Worm (Caenorhabditis elegans) whole organism, late embryonic: ENCODE measurements around the gene pph-4.1.

Experiments
- C08G9.2 ChIP-seq: sonication (generic microtip); optimal IDR thresholded peaks from 2 replicates; lab custom pipeline; 2016; ENCODE audit warnings: mild to moderate bottlenecking, missing genetic modification characterization, moderate library complexity, missing compliant biosample characterization
- C38D4.7 ChIP-seq: fragments of 200-800 bp; sonication (Bioruptor generic); optimal IDR thresholded peaks from 2 replicates; lab custom pipeline; 2018; ENCODE audit warnings: mild to moderate bottlenecking, missing genetic modification characterization, moderate library complexity, missing compliant biosample characterization
- F13H6.1 ChIP-seq: sonication (generic microtip); optimal IDR thresholded peaks from 2 replicates; lab custom pipeline; 2016; ENCODE audit warnings: missing genetic modification characterization, missing compliant biosample characterization
- K02D7.2 ChIP-seq: sonication (generic microtip); optimal IDR thresholded peaks from 2 replicates; lab custom pipeline; 2017; ENCODE audit warnings: mild to moderate bottlenecking, missing genetic modification characterization, missing compliant biosample characterization
- T23F11.4 ChIP-seq: fragments of 200-800 bp; sonication (Bioruptor generic); optimal IDR thresholded peaks from 2 replicates; lab custom pipeline; 2018; ENCODE audit warnings: mild to moderate bottlenecking, missing genetic modification characterization, missing compliant biosample characterization
- ahr-1 ChIP-seq: sonication (generic microtip); optimal IDR thresholded peaks from 2 replicates; lab custom pipeline; 2016; ENCODE audit warnings: missing genetic modification characterization, missing compliant biosample characterization
- ama-1 ChIP-seq: fragments of 150-350 bp; optimal IDR thresholded peaks from 2 replicates; lab custom pipeline; 2014
- ceh-14 ChIP-seq: sonication (generic microtip); optimal IDR thresholded peaks from 2 replicates; lab custom pipeline; 2016; ENCODE audit warnings: missing genotype, missing genetic modification characterization, missing compliant biosample characterization
- ceh-18 ChIP-seq: sonication (generic microtip); optimal IDR thresholded peaks from 2 replicates; lab custom pipeline; 2016; ENCODE audit warnings: missing genetic modification characterization, missing compliant biosample characterization
- ceh-19 ChIP-seq: fragments of 200-800 bp; sonication (Bioruptor generic); optimal IDR thresholded peaks from 2 replicates; lab custom pipeline; 2018; ENCODE audit warnings: mild to moderate bottlenecking, missing genetic modification characterization, missing compliant biosample characterization
- ceh-22 ChIP-seq: sonication (generic microtip); optimal IDR thresholded peaks from 2 replicates; lab custom pipeline; 2017; ENCODE audit warnings: missing biosample characterization, missing genetic modification characterization
- ceh-24 ChIP-seq: sonication (generic microtip); optimal IDR thresholded peaks from 2 replicates; lab custom pipeline; 2016; ENCODE audit warnings: mild to moderate bottlenecking, missing genetic modification characterization, missing compliant biosample characterization
- ceh-30 ChIP-seq: fragments of 150-350 bp; optimal IDR thresholded peaks from 2 replicates; lab custom pipeline; 2014; ENCODE audit warnings: missing biosample characterization, missing genetic modification characterization
- ceh-34 ChIP-seq: sonication (generic microtip); optimal IDR thresholded peaks from 2 replicates; lab custom pipeline; 2016; ENCODE audit warnings: mild to moderate bottlenecking, missing genetic modification characterization, missing compliant biosample characterization
- ceh-45 ChIP-seq: fragments of 200-800 bp; sonication (Bioruptor generic); IDR thresholded peaks from 2 replicates; pipeline ENCODE4 v1.3.6; 2022; ENCODE audit warnings: missing genetic modification reagents, missing genetic modification characterization, missing compliant biosample characterization
- ceh-6 ChIP-seq: fragments of 200-800 bp; sonication (Bioruptor generic); optimal IDR thresholded peaks from 2 replicates; lab custom pipeline; 2018; ENCODE audit warnings: mild to moderate bottlenecking, missing genetic modification characterization, missing compliant biosample characterization
- che-1 ChIP-seq: sonication (generic microtip); optimal IDR thresholded peaks from 2 replicates; lab custom pipeline; 2016; ENCODE audit warnings: mild to moderate bottlenecking, missing genetic modification characterization, missing compliant biosample characterization
- dmd-4 ChIP-seq: sonication (generic microtip); optimal IDR thresholded peaks from 2 replicates; lab custom pipeline; 2016; ENCODE audit warnings: borderline replicate concordance, missing genetic modification characterization, missing compliant biosample characterization
- elt-2 ChIP-seq: sonication (generic microtip); optimal IDR thresholded peaks from 2 replicates; lab custom pipeline; 2016; ENCODE audit warnings: missing genetic modification reagents, missing genetic modification characterization, missing compliant biosample characterization
- elt-4 ChIP-seq: sonication (generic microtip); optimal IDR thresholded peaks from 2 replicates; lab custom pipeline; 2016; ENCODE audit warnings: missing genetic modification characterization, missing compliant biosample characterization
- eyg-1 ChIP-seq: sonication (generic microtip); optimal IDR thresholded peaks from 2 replicates; lab custom pipeline; 2016; ENCODE audit warnings: missing genotype, missing genetic modification characterization, missing compliant biosample characterization
- fax-1 ChIP-seq: sonication (generic microtip); optimal IDR thresholded peaks from 2 replicates; lab custom pipeline; 2016; ENCODE audit warnings: missing genotype, missing genetic modification characterization, missing compliant biosample characterization
- fkh-10 ChIP-seq: fragments of 150-350 bp; optimal IDR thresholded peaks from 2 replicates; lab custom pipeline; 2014; ENCODE audit warnings: missing biosample characterization, missing genetic modification reagents, missing genetic modification characterization
- fkh-6 ChIP-seq: sonication (generic microtip); optimal IDR thresholded peaks from 2 replicates; lab custom pipeline; 2016; ENCODE audit warnings: missing genetic modification characterization, missing compliant biosample characterization
- gmeb-2 ChIP-seq: sonication (generic microtip); optimal IDR thresholded peaks from 2 replicates; lab custom pipeline; 2016; ENCODE audit warnings: missing genetic modification characterization, inconsistent platforms, missing compliant biosample characterization
- hlh-15 ChIP-seq: sonication (generic microtip); optimal IDR thresholded peaks from 2 replicates; lab custom pipeline; 2016; ENCODE audit warnings: missing genetic modification characterization, missing compliant biosample characterization
- hlh-30 ChIP-seq: sonication (generic microtip); optimal IDR thresholded peaks from 2 replicates; lab custom pipeline; 2017; ENCODE audit warnings: antibody characterized with exemption, missing genetic modification characterization, missing compliant biosample characterization; ENCODE audit not compliant: insufficient read depth
- hlh-8 ChIP-seq: sonication (generic microtip); optimal IDR thresholded peaks from 2 replicates; lab custom pipeline; 2016; ENCODE audit warnings: missing genotype, missing genetic modification characterization, missing compliant biosample characterization
- lim-6 ChIP-seq: sonication (generic microtip); optimal IDR thresholded peaks from 2 replicates; lab custom pipeline; 2016; ENCODE audit warnings: missing genetic modification characterization, missing compliant biosample characterization
- lin-11 ChIP-seq: fragments of 200-800 bp; sonication (Bioruptor generic); optimal IDR thresholded peaks from 2 replicates; lab custom pipeline; 2018; ENCODE audit warnings: mild to moderate bottlenecking, missing genetic modification characterization, missing compliant biosample characterization
- madf-2 ChIP-seq: sonication (generic microtip); optimal IDR thresholded peaks from 2 replicates; lab custom pipeline; 2017; ENCODE audit warnings: missing genetic modification characterization, missing compliant biosample characterization
- mec-3 ChIP-seq: sonication (generic microtip); optimal IDR thresholded peaks from 2 replicates; lab custom pipeline; 2016; ENCODE audit warnings: borderline replicate concordance, missing genetic modification characterization, missing compliant biosample characterization
- nhr-11 ChIP-seq: fragments of 150-350 bp; optimal IDR thresholded peaks from 2 replicates; lab custom pipeline; 2014; ENCODE audit warnings: missing biosample characterization, missing genetic modification characterization
- nhr-232 ChIP-seq: sonication (generic microtip); optimal IDR thresholded peaks from 2 replicates; lab custom pipeline; 2016; ENCODE audit warnings: missing genetic modification characterization, missing compliant biosample characterization
- npax-4 ChIP-seq: sonication (generic microtip); optimal IDR thresholded peaks from 2 replicates; lab custom pipeline; 2016; ENCODE audit warnings: missing genetic modification characterization, missing compliant biosample characterization
- odd-2 ChIP-seq: sonication (generic microtip); optimal IDR thresholded peaks from 2 replicates; lab custom pipeline; 2017; ENCODE audit warnings: antibody characterized with exemption, mild to moderate bottlenecking, missing genetic modification characterization, missing compliant biosample characterization
- pat-9 ChIP-seq: fragments of 200-800 bp; sonication (Bioruptor generic); optimal IDR thresholded peaks from 2 replicates; lab custom pipeline; 2018; ENCODE audit warnings: mild to moderate bottlenecking, missing genetic modification characterization, moderate library complexity, missing compliant biosample characterization
- pax-1 ChIP-seq: fragments of 150-350 bp; optimal IDR thresholded peaks from 2 replicates; lab custom pipeline; 2014; ENCODE audit warnings: missing biosample characterization, missing genetic modification characterization
- pha-2 ChIP-seq: sonication (generic microtip); optimal IDR thresholded peaks from 2 replicates; lab custom pipeline; 2017; ENCODE audit warnings: mild to moderate bottlenecking, missing genetic modification characterization, missing compliant biosample characterization
- pha-4 ChIP-seq: fragments of 150-350 bp; optimal IDR thresholded peaks from 2 replicates; lab custom pipeline; 2018; ENCODE audit warnings: missing biosample characterization, missing genetic modification reagents, missing genetic modification characterization
- pqm-1 ChIP-seq: sonication (generic microtip); optimal IDR thresholded peaks from 2 replicates; lab custom pipeline; 2016; ENCODE audit warnings: missing genetic modification characterization, missing compliant biosample characterization
- pros-1 ChIP-seq: fragments of 150-350 bp; optimal IDR thresholded peaks from 2 replicates; lab custom pipeline; 2014; ENCODE audit warnings: missing biosample characterization, missing genetic modification reagents, missing genetic modification characterization
- sdc-2 ChIP-seq: sonication (generic microtip); optimal IDR thresholded peaks from 2 replicates; lab custom pipeline; 2016; ENCODE audit warnings: missing genotype, missing genetic modification characterization, missing compliant biosample characterization
- sox-2 ChIP-seq: fragments of 200-800 bp; sonication (Bioruptor generic); IDR thresholded peaks from 2 replicates; pipeline ENCODE4 v1.3.6; 2022; ENCODE audit warnings: missing genetic modification reagents, missing genetic modification characterization, missing compliant biosample characterization
- sox-4 ChIP-seq: sonication (generic microtip); optimal IDR thresholded peaks from 2 replicates; lab custom pipeline; 2017; ENCODE audit warnings: mild to moderate bottlenecking, missing genetic modification characterization, inconsistent platforms, missing compliant biosample characterization
- syd-9 ChIP-seq: sonication (generic microtip); optimal IDR thresholded peaks from 2 replicates; lab custom pipeline; 2016; ENCODE audit warnings: mild to moderate bottlenecking, missing genetic modification characterization, moderate library complexity, missing compliant biosample characterization
- ttx-3 ChIP-seq: sonication (generic microtip); optimal IDR thresholded peaks from 2 replicates; lab custom pipeline; 2016; ENCODE audit warnings: missing genetic modification reagents, missing genetic modification characterization, missing compliant biosample characterization
- unc-3 ChIP-seq, 2 experiments: fragments of 200-800 bp in 1 of 2; sonication (Bioruptor generic) in 1 of 2; sonication (generic microtip) in 1 of 2; conservative IDR thresholded peaks in 1 of 2; optimal IDR thresholded peaks in 1 of 2; 2 replicates each; pipeline versions ENCODE4 v1.3.6 to Lab custom; 2016 to 2022; ENCODE audit warnings: missing compliant biosample characterization in 2 of 2, missing genetic modification characterization in 2 of 2, missing genetic modification reagents in 1 of 2
- unc-42 ChIP-seq: sonication (generic microtip); optimal IDR thresholded peaks from 2 replicates; lab custom pipeline; 2016; ENCODE audit warnings: missing genotype, missing genetic modification characterization, missing compliant biosample characterization
- unc-55 ChIP-seq: sonication (generic microtip); optimal IDR thresholded peaks from 2 replicates; lab custom pipeline; 2017; ENCODE audit warnings: missing biosample characterization, missing genetic modification reagents, missing genetic modification characterization
- unc-86 ChIP-seq: sonication (generic microtip); optimal IDR thresholded peaks from 2 replicates; lab custom pipeline; 2016; ENCODE audit warnings: missing genetic modification characterization, missing compliant biosample characterization
- zip-5 ChIP-seq: sonication (generic microtip); optimal IDR thresholded peaks from 2 replicates; lab custom pipeline; 2016; ENCODE audit warnings: missing genetic modification characterization, missing compliant biosample characterization
- ztf-16 ChIP-seq: sonication (generic microtip); optimal IDR thresholded peaks from 2 replicates; lab custom pipeline; 2017; ENCODE audit warnings: missing genetic modification characterization, missing compliant biosample characterization

pph-4.1 gene

DNA sequence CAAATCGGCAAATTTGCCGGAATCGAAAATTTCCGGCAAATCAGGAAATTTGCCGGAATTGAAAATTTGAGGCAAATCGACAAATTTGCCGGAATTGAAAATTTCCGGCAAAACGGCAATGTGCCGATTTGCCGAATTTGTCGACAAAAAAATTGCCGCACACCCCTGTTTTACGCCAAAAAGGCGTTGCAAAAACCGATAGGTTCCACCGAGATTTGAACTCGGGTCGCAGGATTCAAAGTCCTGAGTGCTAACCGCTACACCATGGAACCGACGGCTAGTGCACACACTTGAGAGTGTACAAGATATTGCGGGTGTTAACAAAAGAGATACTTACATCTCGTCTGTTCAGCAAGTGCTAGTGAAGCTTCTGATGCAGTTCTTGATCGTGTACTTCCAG, 48.6 kb upstream of the pph-4.1 start:
- TF ChIP-seq che-1 (tag; lab: Kevin White, UChicago) (peak; percentile 68), sox-4 (peak; percentile 36), sox-2 (GFP tag; lab: Robert Waterston, UW) (0 out of 2 replicates have a peak, but pooled peaks have one; percentile 42), hlh-8 (tag; lab: Kevin White, UChicago) (no peak), T23F11.4 (GFP tag; lab: Kevin White, UChicago) (peak; percentile 3), ceh-34 (tag; lab: Kevin White, UChicago) (peak; percentile 12), lin-11 (peak; percentile 44), fkh-10 (GFP tag; lab: Kevin White, UChicago) (no peak), pha-4 (tag; lab: Kevin White, UChicago) (no peak), C08G9.2 (peak; percentile 58), dmd-4 (tag; lab: Kevin White, UChicago) (no peak), syd-9 (tag; lab: Kevin White, UChicago) (peak; percentile 32), fkh-6 (tag; lab: Kevin White, UChicago) (peak; percentile 20), pqm-1 (tag; lab: Kevin White, UChicago) (no peak), pax-1 (no peak), hlh-30 (tag; lab: Kevin White, UChicago) (no peak), pha-2 (tag; lab: Kevin White, UChicago) (no peak), zip-5 (tag; lab: Kevin White, UChicago) (peak; percentile 4), ztf-16 (tag; lab: Kevin White, UChicago) (peak; percentile 47), K02D7.2 (no peak), ceh-14 (tag; lab: Kevin White, UChicago) (no peak), pros-1 (no peak), ceh-45 (0 out of 2 replicates have a peak, but pooled peaks have one; percentile 42), pat-9 (peak; percentile 61), ceh-18 (tag; lab: Kevin White, UChicago) (peak; percentile 16), unc-3 (GFP tag; conservative IDR thresholded peaks at IDR 0.05; lab: Robert Waterston, UW) (peak; percentile 48; the same call in 1 of the 2 replicates), unc-3 (tag; optimal IDR thresholded peaks at IDR 0.05; lab: Kevin White, UChicago) (peak; percentile 20), eyg-1 (tag; lab: Kevin White, UChicago) (no peak), hlh-15 (tag; lab: Kevin White, UChicago) (peak; percentile 7), elt-2 (tag; lab: Kevin White, UChicago) (peak; percentile 48), elt-4 (tag; lab: Kevin White, UChicago) (no peak), unc-86 (peak; percentile 32), ahr-1 (tag; lab: Kevin White, UChicago) (no peak), ceh-19 (peak; percentile 56), ama-1 (lab: Kevin White, UChicago) (no peak), npax-4 (tag; lab: Kevin White, UChicago) (peak; percentile 36), fax-1 (no peak), ceh-24 (tag; lab: Kevin White, UChicago) (no peak), odd-2 (tag; lab: Kevin White, UChicago) (no peak), unc-55 (GFP tag; lab: Kevin White, UChicago) (no peak), lim-6 (tag; lab: Kevin White, UChicago) (no peak), nhr-11 (no peak), nhr-232 (tag; lab: Kevin White, UChicago) (peak; percentile 23), ceh-22 (tag; lab: Kevin White, UChicago) (no peak), ceh-6 (GFP tag; lab: Kevin White, UChicago) (peak; percentile 54), ttx-3 (tag; lab: Kevin White, UChicago) (peak; percentile 32), mec-3 (tag; lab: Kevin White, UChicago) (no peak), unc-42 (no peak), sdc-2 (tag; lab: Kevin White, UChicago) (no peak), madf-2 (tag; lab: Kevin White, UChicago) (no peak), C38D4.7 (GFP tag; lab: Kevin White, UChicago) (peak; percentile 67), ceh-30 (tag; lab: Kevin White, UChicago) (no peak), F13H6.1 (tag; lab: Kevin White, UChicago) (no peak), gmeb-2 (peak; percentile 53)
